Fruit fly (Drosophila melanogaster): ENCODE results near the gene CG15394.

dm6 chr2L:2576565-2577360 lies 14.9 kb upstream of the CG15394 start, which contains the start of gene insv:
- TF ChIP-seq CG8478 (optimal IDR thresholded peaks at IDR 0.05) (no peak), CTCF (optimal IDR thresholded peaks at IDR 0.05) (no peak)
